Worm (Caenorhabditis elegans): ENCODE data around the gene ZK616.65.

ce11 chrIV:5405345-5405744 is 5.7 kb downstream of the ZK616.65 start, which contains the start of gene ZK616.61:
- TF ChIP-seq lin-13 (GFP tag; optimal IDR thresholded peaks at IDR 0.05) (no peak), ztf-11 (tag; optimal IDR thresholded peaks at IDR 0.05) (no peak), skn-1 (tag; optimal IDR thresholded peaks at IDR 0.05) (no peak), nhr-25 (tag; optimal IDR thresholded peaks at IDR 0.05) (no peak)
